Worm (Caenorhabditis elegans) whole organism, young adult: Measurements from ENCODE around the gene W04E12.2.

Experiments
- C06A6.2 ChIP-seq: fragments of 200-800 bp; sonication (Bioruptor generic); conservative IDR thresholded peaks from 2 replicates; pipeline ENCODE4 v1.3.6; 2022; ENCODE audit warnings: missing genetic modification characterization, missing compliant biosample characterization
- F10E7.11 ChIP-seq: sonication (generic microtip); optimal IDR thresholded peaks from 2 replicates; lab custom pipeline; 2017; ENCODE audit warnings: mild to moderate bottlenecking, missing genetic modification characterization, moderate library complexity, missing compliant biosample characterization
- F55B11.4 ChIP-seq: sonication (generic microtip); optimal IDR thresholded peaks from 2 replicates; lab custom pipeline; 2016; ENCODE audit warnings: missing compliant biosample characterization, missing genetic modification characterization, borderline replicate concordance; ENCODE audit not compliant: insufficient read depth
- Y79H2A.3 ChIP-seq: fragments of 200-800 bp; sonication (Bioruptor generic); conservative IDR thresholded peaks from 2 replicates; pipeline ENCODE4 v1.3.6; 2022; ENCODE audit warnings: missing genetic modification reagents, missing genetic modification characterization, missing compliant biosample characterization
- ceh-100 ChIP-seq: fragments of 200-800 bp; sonication (Bioruptor generic); IDR thresholded peaks from 2 replicates; pipeline ENCODE4 v1.3.6; 2022; ENCODE audit warnings: missing genetic modification reagents, missing genetic modification characterization, missing compliant biosample characterization
- him-1 ChIP-seq: sonication (generic microtip); optimal IDR thresholded peaks from 2 replicates; lab custom pipeline; 2016; ENCODE audit warnings: missing genotype, missing genetic modification reagents, missing genetic modification characterization, missing compliant biosample characterization
- mxl-1 ChIP-seq: sonication (generic microtip); optimal IDR thresholded peaks from 2 replicates; lab custom pipeline; 2016; ENCODE audit warnings: missing genetic modification characterization, missing compliant biosample characterization
- nfya-1 ChIP-seq: sonication (generic microtip); optimal IDR thresholded peaks from 2 replicates; lab custom pipeline; 2017; ENCODE audit warnings: antibody characterized with exemption, missing compliant biosample characterization, missing genetic modification characterization, borderline replicate concordance; ENCODE audit not compliant: insufficient read depth
- pha-4 ChIP-seq: fragments of 150-350 bp; sonication (generic microtip); optimal IDR thresholded peaks from 2 replicates; lab custom pipeline; 2014; ENCODE audit warnings: missing biosample characterization, missing genetic modification reagents, missing genetic modification characterization
- rpc-1 ChIP-seq, 2 experiments: fragments of 150-350 bp in 1 of 2; sonication (generic microtip) in 1 of 2; optimal IDR thresholded peaks; 2 replicates each; lab custom pipeline; 2014 to 2018; ENCODE audit warnings: missing biosample characterization in 1 of 2, missing genetic modification characterization in 1 of 2, missing genetic modification reagents in 1 of 2, missing genotype in 1 of 2
- snpc-4 ChIP-seq, 5 experiments: fragments of 150-350 bp in 1 of 5; sonication (generic microtip) in 4 of 5; optimal IDR thresholded peaks; 2 replicates each; lab custom pipeline; 2014 to 2018; ENCODE audit warnings: missing genetic modification characterization in 5 of 5, missing biosample characterization in 3 of 5, antibody characterized with exemption in 2 of 5, mild to moderate bottlenecking in 2 of 5, missing compliant biosample characterization in 2 of 5, missing genotype in 2 of 5, moderate library complexity in 2 of 5, missing genetic modification reagents in 1 of 5
- unc-62 ChIP-seq: fragments of 150-350 bp; optimal IDR thresholded peaks from 2 replicates; lab custom pipeline; 2014; ENCODE audit warnings: missing biosample characterization, missing genetic modification reagents, missing genetic modification characterization
- ztf-26 ChIP-seq: sonication (generic microtip); optimal IDR thresholded peaks from 2 replicates; lab custom pipeline; 2017; ENCODE audit warnings: missing genetic modification characterization, missing compliant biosample characterization

ce11 chrV:19754331-19754730, 13.4 kb upstream of the W04E12.2 start:
- TF ChIP-seq Y79H2A.3 (GFP tag; lab: Robert Waterston, UW) = no peak
- TF ChIP-seq nfya-1 (tag; lab: Kevin White, UChicago) = no peak
- no peak for TF ChIP-seq ztf-26 (tag; lab: Kevin White, UChicago)
- no peak for TF ChIP-seq F10E7.11
- TF ChIP-seq ceh-100 = no peak
- TF ChIP-seq F55B11.4 (tag; lab: Kevin White, UChicago) = no peak
- no peak for TF ChIP-seq rpc-1 (optimal IDR thresholded peaks at IDR 0.05; lab: Kevin White, UChicago)
- TF ChIP-seq rpc-1 (tag; optimal IDR thresholded peaks at IDR 0.05; lab: Kevin White, UChicago) = no peak
- no peak for TF ChIP-seq snpc-4 (GFP tag; optimal IDR thresholded peaks at IDR 0.05; lab: Kevin White, UChicago)
- no peak for TF ChIP-seq snpc-4 (tag; optimal IDR thresholded peaks at IDR 0.05; lab: Kevin White, UChicago)
- no peak for TF ChIP-seq mxl-1 (tag; lab: Kevin White, UChicago)
- no peak for TF ChIP-seq pha-4 (tag; lab: Kevin White, UChicago)
- no peak for TF ChIP-seq unc-62 (GFP tag; lab: Kevin White, UChicago)
- TF ChIP-seq C06A6.2 (GFP tag; lab: Robert Waterston, UW) = no peak
- no peak for TF ChIP-seq him-1
